Worm (Caenorhabditis elegans): ENCODE results near the gene fbxa-214.

The fbxa-214 gene

ce11 chrV:6098755-6099155 lies 28.9 kb upstream of the fbxa-214 start (continued):
- TF ChIP-seq lin-26 (GFP tag; IDR thresholded peaks at IDR 0.05) (peak; percentile 58; the same call in 1 of the 2 replicates), athp-1 (tag; optimal IDR thresholded peaks at IDR 0.05) (peak; percentile 49), snpc-1.3 (tag; optimal IDR thresholded peaks at IDR 0.05; ENCODE audit: insufficient read depth) (no peak), ZK185.1 (tag; optimal IDR thresholded peaks at IDR 0.05; ENCODE audit: poor library complexity, severe bottlenecking) (no peak), C17E4.6 (GFP tag; IDR thresholded peaks at IDR 0.05) (no peak), egl-18 (GFP tag; IDR thresholded peaks at IDR 0.05) (no peak), Y53G8AR.9 (GFP tag; conservative IDR thresholded peaks at IDR 0.05) (0 out of 2 replicates have a peak, but pooled peaks have one; percentile 42), tbp1 (GFP tag; optimal IDR thresholded peaks at IDR 0.05) (peak; percentile 8), ztf-28 (GFP tag; IDR thresholded peaks at IDR 0.05) (no peak), hlh-12 (tag; optimal IDR thresholded peaks at IDR 0.05) (no peak), akir-1 (GFP tag; optimal IDR thresholded peaks at IDR 0.05) (no peak), unc-130 (GFP tag; optimal IDR thresholded peaks at IDR 0.05) (no peak), B0261.1 (tag; optimal IDR thresholded peaks at IDR 0.05) (no peak), ama-1 (optimal IDR thresholded peaks at IDR 0.05) (peak; percentile 74), ama-1 (GFP tag; optimal IDR thresholded peaks at IDR 0.05) (peak in 1 of 2 experiments; percentile 65), bed-2 (GFP tag; IDR thresholded peaks at IDR 0.05) (no peak), hmg-1.2 (GFP tag; IDR thresholded peaks at IDR 0.05) (no peak), unc-62 (GFP tag; optimal IDR thresholded peaks at IDR 0.05) (no peak), egl-44 (GFP tag; IDR thresholded peaks at IDR 0.05) (no peak), snpc-3.4 (tag; optimal IDR thresholded peaks at IDR 0.05) (peak; percentile 51), him-1 (tag; optimal IDR thresholded peaks at IDR 0.05) (peak; percentile 71), atf-7 (tag; optimal IDR thresholded peaks at IDR 0.05) (no peak), somi-1 (GFP tag; optimal IDR thresholded peaks at IDR 0.05) (no peak), B0336.3 (GFP tag; IDR thresholded peaks at IDR 0.05) (peak; percentile 42; the same call in 1 of the 2 replicates), ccch-3 (GFP tag; optimal IDR thresholded peaks at IDR 0.05) (no peak), dpff-1 (tag; optimal IDR thresholded peaks at IDR 0.05) (no peak), ztf-6 (GFP tag; IDR thresholded peaks at IDR 0.05) (no peak), F57A8.1 (GFP tag; optimal IDR thresholded peaks at IDR 0.05) (no peak), egrh-3 (GFP tag; IDR thresholded peaks at IDR 0.05) (no peak), dpl-1 (GFP tag; optimal IDR thresholded peaks at IDR 0.05) (no peak), T26A5.8 (tag; optimal IDR thresholded peaks at IDR 0.05) (no peak), die-1 (tag; optimal IDR thresholded peaks at IDR 0.05) (peak; percentile 42), sptf-2 (GFP tag; optimal IDR thresholded peaks at IDR 0.05) (no peak), mes-4 (tag; optimal IDR thresholded peaks at IDR 0.05) (no peak), madf-6 (GFP tag; IDR thresholded peaks at IDR 0.05) (peak; percentile 49; the same call in 1 of the 2 replicates), ceh-91 (GFP tag; IDR thresholded peaks at IDR 0.05) (no peak), ekl-4 (GFP tag; IDR thresholded peaks at IDR 0.05) (no peak), F22D6.2 (tag; optimal IDR thresholded peaks at IDR 0.05) (no peak), F37B4.10 (GFP tag; IDR thresholded peaks at IDR 0.05) (no peak), Y53F4B.3 (GFP tag; IDR thresholded peaks at IDR 0.05) (no peak), nhr-120 (GFP tag; IDR thresholded peaks at IDR 0.05) (no peak), repo-1 (tag; optimal IDR thresholded peaks at IDR 0.05) (peak; percentile 28), sea-2 (GFP tag; IDR thresholded peaks at IDR 0.05) (no peak), nhr-179 (tag; optimal IDR thresholded peaks at IDR 0.05) (no peak), Y67H2A.10 (GFP tag; conservative IDR thresholded peaks at IDR 0.05) (no peak), pha-4 (tag; optimal IDR thresholded peaks at IDR 0.05) (no peak), F23B12.7 (tag; optimal IDR thresholded peaks at IDR 0.05; ENCODE audit: insufficient read depth) (no peak), nfya-1 (tag; optimal IDR thresholded peaks at IDR 0.05; ENCODE audit: borderline replicate concordance, insufficient read depth) (no peak), lag-1 (GFP tag; IDR thresholded peaks at IDR 0.05) (no peak), lir-1 (GFP tag; conservative IDR thresholded peaks at IDR 0.05) (no peak)
